Worm (Caenorhabditis elegans) whole organism, midembryonic: ENCODE results near the gene ttr-24.

Source experiments
- cog-1 ChIP-seq: sonication (generic microtip); optimal IDR thresholded peaks from 2 replicates; lab custom pipeline; 2016; ENCODE audit warnings: missing genetic modification characterization, missing compliant biosample characterization
- klf-2 ChIP-seq: fragments of 200-800 bp; sonication (Bioruptor generic); conservative IDR thresholded peaks from 2 replicates; pipeline ENCODE4 v1.3.6; 2022; ENCODE audit warnings: missing genetic modification reagents, missing genetic modification characterization, missing compliant biosample characterization
- med-1 ChIP-seq: sonication (generic microtip); optimal IDR thresholded peaks from 2 replicates; lab custom pipeline; 2017; ENCODE audit warnings: missing genetic modification characterization, mild to moderate bottlenecking, missing compliant biosample characterization, antibody characterized with exemption, missing genetic modification reagents; ENCODE audit not compliant: insufficient read depth
- tab-1 ChIP-seq: fragments of 200-800 bp; sonication (Bioruptor generic); IDR thresholded peaks from 2 replicates; pipeline ENCODE4 v1.3.6; 2022; ENCODE audit warnings: missing genetic modification characterization, missing compliant biosample characterization
- ztf-29 ChIP-seq: fragments of 200-800 bp; sonication (Bioruptor generic); IDR thresholded peaks from 2 replicates; pipeline ENCODE4 v1.3.6; 2022; ENCODE audit warnings: missing genetic modification reagents, missing genetic modification characterization, missing compliant biosample characterization

ce11 chrV:18536015-18536414, 20.4 kb downstream of the ttr-24 start:
- TF ChIP-seq ztf-29 (GFP tag; lab: Robert Waterston, UW) (no peak), klf-2 (no peak), cog-1 (tag; lab: Kevin White, UChicago) (no peak), tab-1 (GFP tag; lab: Robert Waterston, UW) (no peak), med-1 (GFP tag; lab: Kevin White, UChicago) (no peak)
